Worm (Caenorhabditis elegans): ENCODE measurements around the gene F19B10.13.

DNA sequence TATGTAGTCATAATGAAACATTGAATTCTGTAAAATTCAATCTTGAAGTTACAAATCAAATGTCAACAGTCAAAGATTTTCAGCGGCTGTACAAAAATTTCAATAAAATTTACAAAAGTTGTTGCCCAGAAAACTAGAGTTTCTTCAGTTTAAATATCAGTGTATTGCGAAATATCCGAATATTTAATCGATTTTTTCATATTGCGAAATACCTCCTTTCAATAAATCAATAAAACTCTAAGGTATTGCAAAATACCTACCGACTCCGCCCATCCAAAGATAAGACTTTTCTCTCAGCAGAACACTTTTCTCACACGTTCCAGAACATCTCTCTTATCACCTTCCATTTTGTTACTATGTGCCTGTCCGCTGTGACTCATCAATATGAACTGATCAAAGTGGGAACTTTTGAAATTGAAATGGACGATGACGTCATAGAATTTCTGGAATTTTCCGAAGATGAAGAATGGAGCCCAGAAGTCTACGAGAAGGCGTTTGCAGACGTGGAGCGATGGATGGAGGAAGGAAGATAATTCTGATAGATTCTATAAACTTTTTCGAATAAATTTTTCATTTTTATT is 22.5 kb downstream of the F19B10.13 start:
- TF ChIP-seq pqm-1 (tag; optimal IDR thresholded peaks at IDR 0.05) (no peak), lir-3 (tag; optimal IDR thresholded peaks at IDR 0.05; ENCODE audit: poor library complexity) (no peak), unc-62 (GFP tag; optimal IDR thresholded peaks at IDR 0.05) (no peak)
